Worm (Caenorhabditis elegans): ENCODE measurements around the gene T16A1.4.

DNA sequence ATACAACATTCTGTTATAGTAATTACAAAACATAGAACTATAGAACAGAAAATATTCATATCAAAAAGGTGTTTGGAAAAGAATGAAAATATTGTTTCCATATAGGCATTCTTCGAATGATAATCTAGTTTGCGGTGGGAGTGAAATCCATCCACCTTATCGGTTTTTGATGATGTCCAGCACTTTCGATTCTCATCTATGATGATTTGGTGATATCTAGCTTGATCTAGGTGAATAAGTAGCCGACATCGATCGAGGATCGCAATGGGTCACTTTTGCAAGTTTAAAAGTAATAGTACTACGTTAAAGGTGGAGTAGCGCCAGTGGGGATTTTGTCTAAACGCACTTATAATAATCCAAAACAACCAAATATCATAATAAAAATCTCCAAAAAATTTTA, 31.6 kb downstream of the T16A1.4 start, which contains the start of gene R52.6:
- TF ChIP-seq rpc-1 (optimal IDR thresholded peaks at IDR 0.05) (no peak), rpc-1 (tag; optimal IDR thresholded peaks at IDR 0.05) (no peak), snpc-4 (GFP tag; optimal IDR thresholded peaks at IDR 0.05) (no peak), snpc-4 (tag; optimal IDR thresholded peaks at IDR 0.05) (no peak), lir-1 (GFP tag; conservative IDR thresholded peaks at IDR 0.05) (no peak), dpl-1 (GFP tag; optimal IDR thresholded peaks at IDR 0.05) (no peak), Y95B8A.8 (GFP tag; IDR thresholded peaks at IDR 0.05) (no peak), sptf-2 (GFP tag; optimal IDR thresholded peaks at IDR 0.05) (no peak), chd-7 (tag; optimal IDR thresholded peaks at IDR 0.05) (no peak)
